Worm (Caenorhabditis elegans) whole organism, mixed stage, embryonic: ENCODE data around the gene zyg-1.

Experiments used
- ces-1 ChIP-seq: fragments of 150-350 bp; optimal IDR thresholded peaks from 2 replicates; lab custom pipeline; 2014; ENCODE audit warnings: missing biosample characterization, missing genetic modification reagents, missing genetic modification characterization
- elt-1 ChIP-seq: sonication (generic microtip); optimal IDR thresholded peaks from 2 replicates; lab custom pipeline; 2017; ENCODE audit warnings: missing genetic modification characterization, mild to moderate bottlenecking, missing compliant biosample characterization, antibody characterized with exemption, moderate library complexity, borderline replicate concordance; ENCODE audit not compliant: insufficient read depth
- flh-1 ChIP-seq: fragments of 200-800 bp; sonication (Bioruptor generic); optimal IDR thresholded peaks from 2 replicates; lab custom pipeline; 2018; ENCODE audit warnings: mild to moderate bottlenecking, missing genetic modification characterization, moderate library complexity, missing compliant biosample characterization
- ham-2 ChIP-seq: fragments of 200-800 bp; sonication (Bioruptor generic); optimal IDR thresholded peaks from 2 replicates; lab custom pipeline; 2018; ENCODE audit warnings: mild to moderate bottlenecking, missing genetic modification characterization, missing compliant biosample characterization
- hlh-1 ChIP-seq: fragments of 150-350 bp; optimal IDR thresholded peaks from 2 replicates; lab custom pipeline; 2014; ENCODE audit warnings: missing biosample characterization, missing genetic modification reagents, missing genetic modification characterization
- lin-32 ChIP-seq: fragments of 200-800 bp; sonication (Bioruptor generic); optimal IDR thresholded peaks from 2 replicates; lab custom pipeline; 2018; ENCODE audit warnings: mild to moderate bottlenecking, missing genetic modification characterization, missing compliant biosample characterization
- lsy-2 ChIP-seq: fragments of 150-350 bp; optimal IDR thresholded peaks from 2 replicates; lab custom pipeline; 2014; ENCODE audit warnings: missing biosample characterization, missing genetic modification characterization
- mls-2 ChIP-seq: sonication (generic microtip); optimal IDR thresholded peaks from 2 replicates; lab custom pipeline; 2016; ENCODE audit warnings: mild to moderate bottlenecking, missing genetic modification characterization, moderate library complexity, missing compliant biosample characterization
- nhr-12 ChIP-seq: fragments of 150-350 bp; optimal IDR thresholded peaks from 2 replicates; lab custom pipeline; 2014; ENCODE audit warnings: missing biosample characterization, missing genetic modification characterization
- nhr-2 ChIP-seq: fragments of 150-350 bp; optimal IDR thresholded peaks from 2 replicates; lab custom pipeline; 2014; ENCODE audit warnings: missing biosample characterization, missing genetic modification characterization
- nhr-237 ChIP-seq: fragments of 150-350 bp; optimal IDR thresholded peaks from 2 replicates; lab custom pipeline; 2014; ENCODE audit warnings: missing biosample characterization, missing genetic modification characterization
- unc-39 ChIP-seq: fragments of 150-350 bp; optimal IDR thresholded peaks from 2 replicates; lab custom pipeline; 2014; ENCODE audit warnings: missing biosample characterization, missing genetic modification characterization
- unc-62 ChIP-seq: fragments of 150-350 bp; optimal IDR thresholded peaks from 2 replicates; lab custom pipeline; 2014; ENCODE audit warnings: missing biosample characterization, missing genetic modification reagents, missing genetic modification characterization

DNA sequence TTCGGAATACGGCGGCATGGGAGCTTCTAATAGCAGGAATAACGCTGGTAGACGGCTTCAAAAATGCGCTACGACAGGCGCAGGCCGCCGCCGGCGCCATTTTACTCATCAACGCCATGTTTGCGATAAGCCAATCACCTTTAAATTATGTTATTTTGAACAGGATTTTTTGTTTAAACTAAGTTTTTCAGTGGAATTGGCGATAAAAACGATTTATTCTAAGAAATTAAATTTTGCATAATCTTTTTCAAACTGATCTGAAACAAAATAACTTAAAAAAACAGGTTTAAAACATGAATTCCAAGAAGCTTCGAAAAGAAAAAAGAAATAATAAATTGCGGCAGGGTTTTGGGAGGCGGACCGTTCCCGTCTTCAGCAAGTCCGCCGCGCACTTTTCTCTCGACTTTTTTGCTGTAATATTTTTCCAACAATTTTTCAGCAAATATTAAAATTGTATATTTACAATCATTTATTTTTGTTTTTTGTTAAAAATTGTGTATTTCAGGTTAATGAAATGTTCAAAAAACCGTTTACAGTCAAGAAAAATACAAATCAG lies 41.7 kb downstream of the zyg-1 start, which contains the start of the genes ndub-5 and eif-2D:
- TF ChIP-seq nhr-2 (tag; lab: Kevin White, UChicago) (no peak), elt-1 (tag; lab: Kevin White, UChicago) (no peak), lsy-2 (peak; percentile 2), ces-1 (no peak), nhr-12 (tag; lab: Kevin White, UChicago) (no peak), nhr-237 (tag; lab: Kevin White, UChicago) (no peak), flh-1 (GFP tag; lab: Kevin White, UChicago) (no peak), unc-62 (no peak), lin-32 (no peak), unc-39 (tag; lab: Kevin White, UChicago) (no peak), mls-2 (tag; lab: Kevin White, UChicago) (no peak), ham-2 (GFP tag; lab: Kevin White, UChicago) (no peak), hlh-1 (tag; lab: Kevin White, UChicago) (no peak)
